Fruit fly (Drosophila melanogaster) whole organism, embryonic: ENCODE measurements around the gene CG3529.
A peak's percentile ranks its signal among the peaks of the same experiment; 100 is the strongest.

Source experiments
- Ada2b ChIP-seq: fragments of 200-800 bp; sonication (Bioruptor generic); IDR thresholded peaks from 2 replicates; pipeline ENCODE4 v1.3.6; 2022; ENCODE audit warnings: missing biosample characterization, missing genetic modification characterization
- Antp ChIP-seq: fragments of 200-800 bp; sonication (Bioruptor generic); optimal IDR thresholded peaks from 3 replicates; lab custom pipeline; 2016; ENCODE audit warnings: missing biosample characterization, missing genetic modification characterization
- B-H2 ChIP-seq: fragments of 200-800 bp; sonication (Bioruptor generic); optimal IDR thresholded peaks from 2 replicates; lab custom pipeline; 2018; ENCODE audit warnings: missing biosample characterization, mild to moderate bottlenecking, missing genetic modification characterization
- CG1024 ChIP-seq: fragments of 200-800 bp; sonication (Bioruptor generic); IDR thresholded peaks from 2 replicates; pipeline ENCODE4 v1.3.6; 2022; ENCODE audit warnings: missing biosample characterization, missing genetic modification characterization
- CG10321 ChIP-seq: fragments of 200-800 bp; sonication (Bioruptor generic); IDR thresholded peaks from 2 replicates; pipeline ENCODE4 v1.3.6; 2022; ENCODE audit warnings: missing biosample characterization, missing genetic modification characterization
- CG12942 ChIP-seq: fragments of 200-800 bp; sonication (Bioruptor generic); optimal IDR thresholded peaks from 3 replicates; lab custom pipeline; 2016; ENCODE audit warnings: missing biosample characterization, missing genetic modification characterization
- CG17385 ChIP-seq: fragments of 200-800 bp; sonication (Bioruptor generic); optimal IDR thresholded peaks from 3 replicates; lab custom pipeline; 2018; ENCODE audit warnings: missing biosample characterization, mild to moderate bottlenecking, missing genetic modification characterization
- CG18262 ChIP-seq: fragments of 200-800 bp; optimal IDR thresholded peaks from 3 replicates; lab custom pipeline; 2019; ENCODE audit warnings: missing biosample characterization, mild to moderate bottlenecking, missing genetic modification characterization, moderate library complexity
- CG2712 ChIP-seq: fragments of 200-800 bp; optimal IDR thresholded peaks from 3 replicates; lab custom pipeline; 2019; ENCODE audit warnings: missing biosample characterization, mild to moderate bottlenecking, missing genetic modification characterization, moderate library complexity
- CG33213 ChIP-seq: fragments of 200-800 bp; sonication (Bioruptor generic); optimal IDR thresholded peaks from 3 replicates; lab custom pipeline; 2016; ENCODE audit warnings: missing biosample characterization, missing genetic modification characterization
- CG3407 ChIP-seq: fragments of 200-800 bp; sonication (Bioruptor generic); optimal IDR thresholded peaks from 2 replicates; lab custom pipeline; 2018; ENCODE audit warnings: missing biosample characterization, mild to moderate bottlenecking, missing genetic modification characterization
- CG42726 ChIP-seq: fragments of 200-800 bp; sonication (Bioruptor generic); IDR thresholded peaks from 2 replicates; pipeline ENCODE4 v1.3.6; 2022; ENCODE audit warnings: missing biosample characterization, missing genetic modification characterization; ENCODE audit not compliant: partially characterized antibody
- CG4360 ChIP-seq: fragments of 200-800 bp; sonication (Bioruptor generic); IDR thresholded peaks from 2 replicates; pipeline ENCODE4 v1.3.6; 2022; ENCODE audit warnings: missing biosample characterization, missing genetic modification characterization
- CG4404 ChIP-seq: fragments of 200-800 bp; sonication (Bioruptor generic); IDR thresholded peaks from 2 replicates; pipeline ENCODE4 v1.3.6; 2022; ENCODE audit warnings: missing biosample characterization, missing genetic modification characterization
- CG6254 ChIP-seq: fragments of 200-800 bp; sonication (Bioruptor generic); optimal IDR thresholded peaks from 3 replicates; lab custom pipeline; 2017; ENCODE audit warnings: mild to moderate bottlenecking, missing biosample characterization, missing genetic modification reagents, missing genetic modification characterization
- CG7357 ChIP-seq: fragments of 200-800 bp; sonication (Bioruptor generic); IDR thresholded peaks from 3 replicates; pipeline ENCODE4 v1.3.6; 2022; ENCODE audit warnings: missing biosample characterization, missing genetic modification characterization
- CG9437 ChIP-seq: fragments of 200-800 bp; sonication (Bioruptor generic); optimal IDR thresholded peaks from 2 replicates; lab custom pipeline; 2018; ENCODE audit warnings: missing biosample characterization, mild to moderate bottlenecking, missing genetic modification characterization
- CG9797 ChIP-seq: fragments of 200-800 bp; sonication (Bioruptor generic); optimal IDR thresholded peaks from 3 replicates; lab custom pipeline; 2018; ENCODE audit warnings: missing biosample characterization, mild to moderate bottlenecking, missing genetic modification characterization
- CG9876 ChIP-seq: fragments of 200-800 bp; sonication (Bioruptor generic); optimal IDR thresholded peaks from 2 replicates; lab custom pipeline; 2016; ENCODE audit warnings: missing biosample characterization, missing genetic modification characterization
- D ChIP-seq, 2 experiments: fragments of 200-800 bp in 1 of 2; fragments of >200 bp in 1 of 2; sonication (Bioruptor generic) in 1 of 2; optimal IDR thresholded peaks; 2 replicates in 1 of 2; 3 replicates in 1 of 2; lab custom pipeline; 2017; ENCODE audit warnings: mild to moderate bottlenecking in 1 of 2, missing biosample characterization in 1 of 2, missing genetic modification characterization in 1 of 2, missing genetic modification reagents in 1 of 2
- Dip3 ChIP-seq: fragments of 200-800 bp; sonication (Bioruptor generic); optimal IDR thresholded peaks from 3 replicates; lab custom pipeline; 2016; ENCODE audit warnings: missing biosample characterization, missing genetic modification characterization
- ERR ChIP-seq: fragments of 200-800 bp; sonication (Bioruptor generic); optimal IDR thresholded peaks from 2 replicates; lab custom pipeline; 2016; ENCODE audit warnings: missing biosample characterization, missing genetic modification characterization
- Ets97D ChIP-seq: fragments of 200-800 bp; sonication (Bioruptor generic); optimal IDR thresholded peaks from 3 replicates; lab custom pipeline; 2016; ENCODE audit warnings: missing biosample characterization, missing genetic modification characterization
- Fer3 ChIP-seq: fragments of 200-800 bp; sonication (Bioruptor generic); optimal IDR thresholded peaks from 2 replicates; lab custom pipeline; 2018; ENCODE audit warnings: missing biosample characterization, mild to moderate bottlenecking, missing genetic modification characterization, moderate library complexity
- Gsc ChIP-seq: fragments of 200-800 bp; sonication (Bioruptor generic); IDR thresholded peaks from 2 replicates; pipeline ENCODE4 v1.3.6; 2022; ENCODE audit warnings: missing biosample characterization, missing genetic modification characterization
- Jarid2 ChIP-seq: fragments of 200-800 bp; sonication (Bioruptor generic); optimal IDR thresholded peaks from 3 replicates; lab custom pipeline; 2017; ENCODE audit warnings: mild to moderate bottlenecking, missing biosample characterization, missing genetic modification reagents, missing genetic modification characterization
- Kr ChIP-seq: fragments of 200-800 bp; sonication (Bioruptor generic); optimal IDR thresholded peaks from 2 replicates; lab custom pipeline; 2017; ENCODE audit warnings: missing biosample characterization, mild to moderate bottlenecking, missing genetic modification characterization
- Lim3 ChIP-seq: fragments of 200-800 bp; sonication (Bioruptor generic); IDR thresholded peaks from 2 replicates; pipeline ENCODE4 v1.3.6; 2022; ENCODE audit warnings: missing biosample characterization, missing genetic modification characterization
- Mrtf ChIP-seq: fragments of 200-800 bp; sonication (Bioruptor generic); IDR thresholded peaks from 3 replicates; pipeline ENCODE4 v1.3.6; 2022; ENCODE audit warnings: missing biosample characterization, missing genetic modification characterization
- Myb ChIP-seq: fragments of 200-800 bp; sonication (Bioruptor generic); optimal IDR thresholded peaks from 2 replicates; lab custom pipeline; 2016; ENCODE audit warnings: missing biosample characterization, missing genetic modification characterization
- Ravus ChIP-seq: fragments of 200-800 bp; sonication (Bioruptor generic); IDR thresholded peaks from 2 replicates; pipeline ENCODE4 v1.3.6; 2022; ENCODE audit warnings: missing biosample characterization, missing genetic modification characterization
- Six4 ChIP-seq: fragments of 200-800 bp; sonication (Bioruptor generic); optimal IDR thresholded peaks from 2 replicates; lab custom pipeline; 2016; ENCODE audit warnings: missing biosample characterization, missing genetic modification characterization
- Taf1 ChIP-seq: fragments of 200-800 bp; sonication (Bioruptor generic); IDR thresholded peaks from 2 replicates; pipeline ENCODE4 v1.3.6; 2022; ENCODE audit warnings: missing biosample characterization, missing genetic modification characterization
- Tbp ChIP-seq: fragments of >200 bp; optimal IDR thresholded peaks from 2 replicates; lab custom pipeline; 2018; ENCODE audit warnings: missing biosample characterization, missing genetic modification characterization
- btn ChIP-seq: fragments of 200-800 bp; sonication (Bioruptor generic); optimal IDR thresholded peaks from 2 replicates; lab custom pipeline; 2016; ENCODE audit warnings: missing biosample characterization, missing genetic modification characterization
- chinmo ChIP-seq: fragments of 200-800 bp; sonication (Bioruptor generic); IDR thresholded peaks from 4 replicates; pipeline ENCODE4 v1.3.6; 2022; ENCODE audit warnings: missing biosample characterization, missing genetic modification characterization; ENCODE audit not compliant: partially characterized antibody
- da ChIP-seq: fragments of 200-800 bp; sonication (Bioruptor generic); optimal IDR thresholded peaks from 2 replicates; lab custom pipeline; 2016; ENCODE audit warnings: missing biosample characterization, missing genetic modification characterization
- dmrt99B ChIP-seq: fragments of 200-800 bp; sonication (Bioruptor generic); optimal IDR thresholded peaks from 2 replicates; lab custom pipeline; 2018; ENCODE audit warnings: missing biosample characterization, mild to moderate bottlenecking, missing genetic modification characterization, moderate library complexity
- eyg ChIP-seq: fragments of 200-800 bp; sonication (Bioruptor generic); optimal IDR thresholded peaks from 3 replicates; lab custom pipeline; 2016; ENCODE audit warnings: missing biosample characterization, missing genetic modification characterization
- ind ChIP-seq: fragments of 200-800 bp; sonication (Bioruptor generic); optimal IDR thresholded peaks from 3 replicates; lab custom pipeline; 2016; ENCODE audit warnings: missing biosample characterization, missing genetic modification characterization
- lbe ChIP-seq: fragments of 200-800 bp; sonication (Bioruptor generic); optimal IDR thresholded peaks from 2 replicates; lab custom pipeline; 2016; ENCODE audit warnings: missing biosample characterization, mild to moderate bottlenecking, missing genetic modification characterization
- mld ChIP-seq: fragments of 200-800 bp; sonication (Bioruptor generic); IDR thresholded peaks from 3 replicates; pipeline ENCODE4 v1.3.6; 2022; ENCODE audit warnings: missing biosample characterization, missing genetic modification characterization; ENCODE audit not compliant: partially characterized antibody
- nmo ChIP-seq: fragments of 200-800 bp; sonication (Bioruptor generic); optimal IDR thresholded peaks from 2 replicates; lab custom pipeline; 2018; ENCODE audit warnings: missing biosample characterization, mild to moderate bottlenecking, missing genetic modification characterization, moderate library complexity
- nom ChIP-seq: fragments of 200-800 bp; sonication (Bioruptor generic); optimal IDR thresholded peaks from 2 replicates; lab custom pipeline; 2017; ENCODE audit warnings: missing biosample characterization, missing genetic modification characterization, mild to moderate bottlenecking, moderate library complexity, missing genetic modification reagents
- ro ChIP-seq: fragments of 200-800 bp; sonication (Bioruptor generic); IDR thresholded peaks from 2 replicates; pipeline ENCODE4 v1.3.6; 2022; ENCODE audit warnings: missing biosample characterization, missing genetic modification characterization
- sd ChIP-seq: fragments of 200-800 bp; sonication (Bioruptor generic); optimal IDR thresholded peaks from 3 replicates; lab custom pipeline; 2018; ENCODE audit warnings: missing biosample characterization, mild to moderate bottlenecking, missing genetic modification characterization, moderate library complexity
- slp2 ChIP-seq: fragments of 200-800 bp; sonication (Bioruptor generic); optimal IDR thresholded peaks from 2 replicates; lab custom pipeline; 2016; ENCODE audit warnings: missing biosample characterization, missing genetic modification characterization
- sqz ChIP-seq: fragments of 200-800 bp; sonication (Bioruptor generic); optimal IDR thresholded peaks from 3 replicates; lab custom pipeline; 2018; ENCODE audit warnings: missing biosample characterization, mild to moderate bottlenecking, missing genetic modification characterization
- tll ChIP-seq, 2 experiments: fragments of 200-800 bp in 1 of 2; fragments of >200 bp in 1 of 2; sonication (Bioruptor generic) in 1 of 2; optimal IDR thresholded peaks; 2 replicates each; lab custom pipeline; 2017 to 2019; ENCODE audit warnings: missing biosample characterization in 2 of 2, missing genetic modification characterization in 2 of 2, mild to moderate bottlenecking in 1 of 2, moderate library complexity in 1 of 2
- trem ChIP-seq: fragments of 200-800 bp; optimal IDR thresholded peaks from 3 replicates; lab custom pipeline; 2019; ENCODE audit warnings: missing biosample characterization, mild to moderate bottlenecking, missing genetic modification characterization, moderate library complexity
- vvl ChIP-seq: fragments of 200-800 bp; sonication (Bioruptor generic); IDR thresholded peaks from 2 replicates; pipeline ENCODE4 v1.3.6; 2022; ENCODE audit warnings: missing biosample characterization, missing genetic modification characterization

The CG3529 gene

DNA sequence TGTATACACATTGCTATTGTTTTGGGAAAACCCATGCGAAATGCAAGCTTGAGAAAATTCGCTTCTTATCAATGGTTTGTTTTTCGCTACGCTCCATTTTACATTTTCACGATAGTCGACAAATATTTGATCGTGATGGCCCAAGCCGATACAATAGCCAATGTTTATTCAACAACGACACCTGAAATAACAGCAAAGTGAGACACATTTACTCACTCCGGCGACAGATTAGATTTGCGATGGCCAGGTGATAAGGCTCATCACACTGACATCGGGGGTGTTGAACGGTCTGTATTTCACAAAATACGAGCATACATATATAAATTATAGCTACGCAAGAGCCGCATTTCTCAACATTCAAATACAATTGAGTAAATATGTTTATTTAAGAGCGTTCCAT, 49.5 kb upstream of the CG3529 start (continued):
- TF ChIP-seq CG12942 (GFP tag; lab: Kevin White, UChicago) = peak; percentile 16
- no peak for TF ChIP-seq Ets97D (GFP tag; lab: Kevin White, UChicago)
- TF ChIP-seq Gsc (GFP tag; lab: Robert Waterston, UW) = no peak
- TF ChIP-seq CG10321 (GFP tag; lab: Robert Waterston, UW) = no peak
- peak; percentile 49 for TF ChIP-seq ERR (GFP tag; lab: Kevin White, UChicago)
- TF ChIP-seq sqz (GFP tag; lab: Kevin White, UChicago) = peak; percentile 66
- peak; percentile 1 for TF ChIP-seq CG9797 (GFP tag; lab: Kevin White, UChicago)
- no peak for TF ChIP-seq Lim3 (GFP tag; lab: Robert Waterston, UW)
- TF ChIP-seq CG3407 (GFP tag; lab: Kevin White, UChicago) = peak; percentile 44
- TF ChIP-seq B-H2 (GFP tag; lab: Kevin White, UChicago) = peak; percentile 65
- no peak for TF ChIP-seq CG7357 (GFP tag; lab: Robert Waterston, UW)
- no peak for TF ChIP-seq CG4360 (GFP tag; lab: Robert Waterston, UW)
- peak; percentile 34 for TF ChIP-seq CG6254 (GFP tag; lab: Kevin White, UChicago)
- TF ChIP-seq CG17385 = peak; percentile 36
- TF ChIP-seq trem (tag; lab: Kevin White, UChicago) = peak; percentile 13
- TF ChIP-seq vvl (GFP tag; lab: Robert Waterston, UW) = no peak
- peak; percentile 16 for TF ChIP-seq lbe (GFP tag; lab: Kevin White, UChicago)
- no peak for TF ChIP-seq ro (GFP tag; lab: Robert Waterston, UW)
- TF ChIP-seq Six4 (GFP tag; lab: Kevin White, UChicago) = no peak
- no peak for TF ChIP-seq D (optimal IDR thresholded peaks at IDR 0.05; lab: Kevin White, UChicago)
- peak; percentile 48 for TF ChIP-seq D (GFP tag; optimal IDR thresholded peaks at IDR 0.05; lab: Kevin White, UChicago)
- peak; percentile 50 for TF ChIP-seq Jarid2
- TF ChIP-seq Mrtf (GFP tag; lab: Robert Waterston, UW) = no peak
- peak; percentile 75 for TF ChIP-seq CG33213 (GFP tag; lab: Kevin White, UChicago)
- peak; percentile 41; the same call in 1 of the 2 replicates for TF ChIP-seq CG1024 (GFP tag; lab: Robert Waterston, UW)
- peak; percentile 55 for TF ChIP-seq dmrt99B (tag; lab: Kevin White, UChicago)
- no peak for TF ChIP-seq Taf1 (GFP tag; lab: Robert Waterston, UW)
- TF ChIP-seq Kr (GFP tag; lab: Kevin White, UChicago) = peak; percentile 2
- TF ChIP-seq Tbp (GFP tag; lab: Kevin White, UChicago) = no peak
- TF ChIP-seq chinmo (GFP tag; lab: Robert Waterston, UW) = no peak
- TF ChIP-seq da (GFP tag; lab: Kevin White, UChicago) = no peak
- no peak for TF ChIP-seq CG9876 (GFP tag; lab: Kevin White, UChicago)
- TF ChIP-seq ind = no peak
- TF ChIP-seq Ada2b (GFP tag; lab: Robert Waterston, UW) = peak; percentile 24; the same call in 1 of the 2 replicates
- TF ChIP-seq Myb (GFP tag; lab: Kevin White, UChicago) = peak; percentile 25
- peak; percentile 84 for TF ChIP-seq eyg (GFP tag; lab: Kevin White, UChicago)
- TF ChIP-seq nmo (GFP tag; lab: Kevin White, UChicago) = no peak
- TF ChIP-seq sd = no peak
- no peak for TF ChIP-seq slp2
- no peak for TF ChIP-seq Dip3
- TF ChIP-seq CG18262 (tag; lab: Kevin White, UChicago) = peak; percentile 46
- TF ChIP-seq btn (GFP tag; lab: Kevin White, UChicago) = no peak
- peak; percentile 60 for TF ChIP-seq nom (GFP tag; lab: Kevin White, UChicago)
- no peak for TF ChIP-seq tll (GFP tag; optimal IDR thresholded peaks at IDR 0.05; lab: Kevin White, UChicago)
- no peak for TF ChIP-seq mld (GFP tag; lab: Robert Waterston, UW)
- peak; percentile 84 for TF ChIP-seq Fer3
- TF ChIP-seq CG2712 = peak; percentile 47
- TF ChIP-seq CG4404 (GFP tag; lab: Robert Waterston, UW) = no peak
- no peak for TF ChIP-seq CG42726 (GFP tag; lab: Robert Waterston, UW)
- peak; percentile 28 for TF ChIP-seq Antp (GFP tag; lab: Kevin White, UChicago)
- no peak for TF ChIP-seq Ravus (GFP tag; lab: Robert Waterston, UW)
- no peak for TF ChIP-seq CG9437 (GFP tag; lab: Kevin White, UChicago)
